Worm (Caenorhabditis elegans): ENCODE results near the gene R07C3.3.

R07C3.3 gene

ce11 chrII:938549-938948 lies at the start of gene R07C3.3:
Gene R07C3.3, plus strand, starts transcription at chrII:938849.
- TF ChIP-seq alr-1 (tag; optimal IDR thresholded peaks at IDR 0.05; ENCODE audit: borderline replicate concordance) = no peak
- TF ChIP-seq F16B12.6 (tag; optimal IDR thresholded peaks at IDR 0.05) = no peak
- no peak for TF ChIP-seq tbx-2 (tag; optimal IDR thresholded peaks at IDR 0.05)
- TF ChIP-seq nhr-85 (tag) = no peak
- TF ChIP-seq ceh-63 (GFP tag; optimal IDR thresholded peaks at IDR 0.05) = no peak
- TF ChIP-seq hpl-2 (GFP tag; optimal IDR thresholded peaks at IDR 0.05) = no peak
- no peak for TF ChIP-seq dpl-1 (GFP tag; optimal IDR thresholded peaks at IDR 0.05)
- TF ChIP-seq dsc-1 (tag; optimal IDR thresholded peaks at IDR 0.05) = no peak
- TF ChIP-seq lsy-2 (tag; optimal IDR thresholded peaks at IDR 0.05) = no peak
- no peak for TF ChIP-seq blmp-1 (tag; optimal IDR thresholded peaks at IDR 0.05)
- no peak for TF ChIP-seq nhr-90 (tag; optimal IDR thresholded peaks at IDR 0.05; ENCODE audit: poor library complexity)
- TF ChIP-seq fkh-8 (tag; optimal IDR thresholded peaks at IDR 0.05) = no peak
- no peak for TF ChIP-seq nhr-20 (tag; optimal IDR thresholded peaks at IDR 0.05)
- TF ChIP-seq rnt-1 (tag; optimal IDR thresholded peaks at IDR 0.05) = no peak
- TF ChIP-seq ceh-82 (tag; optimal IDR thresholded peaks at IDR 0.05) = no peak
- TF ChIP-seq unc-86 (tag; optimal IDR thresholded peaks at IDR 0.05) = no peak
- TF ChIP-seq mab-9 (GFP tag; IDR thresholded peaks at IDR 0.05) = no peak
- no peak for TF ChIP-seq hlh-4 (tag; optimal IDR thresholded peaks at IDR 0.05)
- no peak for TF ChIP-seq aha-1 (tag; optimal IDR thresholded peaks at IDR 0.05)

DNA sequence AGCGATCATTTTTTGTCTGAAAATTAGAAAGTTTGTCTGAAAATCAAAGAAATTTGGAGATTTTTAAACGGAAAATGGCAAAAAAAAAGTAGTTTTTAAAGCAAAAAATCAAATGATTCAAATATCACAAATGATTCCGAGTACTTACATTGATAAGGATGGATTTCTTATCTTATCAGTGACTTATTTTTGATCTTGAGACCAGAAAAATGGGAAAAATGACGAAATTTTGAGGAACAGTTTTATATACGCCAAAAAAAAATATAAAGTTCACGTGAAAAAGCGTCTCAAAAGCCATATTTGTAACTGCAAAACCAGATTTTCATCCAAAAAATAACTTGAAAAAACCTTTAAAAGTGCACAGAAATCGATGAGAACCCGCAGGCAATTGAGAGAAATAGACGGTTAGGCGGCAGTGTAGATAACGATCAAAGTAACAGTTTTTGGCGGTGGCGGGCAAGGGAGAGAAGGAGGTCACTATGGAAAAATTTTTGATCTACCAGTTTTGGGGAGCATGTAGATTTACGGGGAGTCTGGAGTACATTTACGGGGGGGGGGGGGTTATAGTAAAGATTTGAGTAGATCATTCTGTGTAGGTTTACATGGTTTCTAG lies 37.8 kb upstream of the R07C3.3 start, which contains the start of gene T07D3.9:
Gene T07D3.9 (minus strand): TSS at position 194 of the 613 bp plus-strand sequence.
- peak; percentile 11 for TF ChIP-seq blmp-1 (tag; optimal IDR thresholded peaks at IDR 0.05)
- TF ChIP-seq sox-4 (tag; optimal IDR thresholded peaks at IDR 0.05) = no peak
- peak; percentile 12 for TF ChIP-seq nhr-20 (tag; optimal IDR thresholded peaks at IDR 0.05)
- no peak for TF ChIP-seq C04F5.9 (tag; optimal IDR thresholded peaks at IDR 0.05)
- TF ChIP-seq elt-2 (tag; optimal IDR thresholded peaks at IDR 0.05) = peak; percentile 97
- no peak for TF ChIP-seq lin-15B (tag; optimal IDR thresholded peaks at IDR 0.05)
- TF ChIP-seq C34B4.2 (tag; optimal IDR thresholded peaks at IDR 0.05) = no peak
- TF ChIP-seq lin-35 (GFP tag; optimal IDR thresholded peaks at IDR 0.05) = no peak
- TF ChIP-seq ces-1 (GFP tag; optimal IDR thresholded peaks at IDR 0.05) = no peak
- TF ChIP-seq isw-1 (GFP tag; IDR thresholded peaks at IDR 0.05) = no peak
- peak; percentile 59 for TF ChIP-seq tlp-1 (tag; optimal IDR thresholded peaks at IDR 0.05)
- no peak for TF ChIP-seq egl-27 (tag; optimal IDR thresholded peaks at IDR 0.05)
- TF ChIP-seq mab-9 (GFP tag; IDR thresholded peaks at IDR 0.05) = no peak
- TF ChIP-seq mep-1 (tag; optimal IDR thresholded peaks at IDR 0.05) = no peak
- TF ChIP-seq fkh-8 (tag; optimal IDR thresholded peaks at IDR 0.05) = no peak
- no peak for TF ChIP-seq unc-86 (tag; optimal IDR thresholded peaks at IDR 0.05)
- peak in 5 of 6 experiments; percentile 46 to 97 (median 51) for TF ChIP-seq elt-3 (tag; optimal IDR thresholded peaks at IDR 0.05)
- TF ChIP-seq mef-2 (tag; optimal IDR thresholded peaks at IDR 0.05) = no peak
- TF ChIP-seq lsy-2 (tag; optimal IDR thresholded peaks at IDR 0.05) = no peak

ce11 chrII:901632-902031 lies 37.0 kb upstream of the R07C3.3 start, which contains the start of gene T07D3.2:
Gene T07D3.2, plus strand, starts transcription at chrII:901932.
- TF ChIP-seq ceh-63 (GFP tag; optimal IDR thresholded peaks at IDR 0.05) = no peak
- TF ChIP-seq snpc-4 (tag; optimal IDR thresholded peaks at IDR 0.05) = no peak
- TF ChIP-seq nhr-84 (tag; optimal IDR thresholded peaks at IDR 0.05) = no peak
- TF ChIP-seq lin-39 (tag; optimal IDR thresholded peaks at IDR 0.05) = no peak
- no peak for TF ChIP-seq dsc-1 (tag; optimal IDR thresholded peaks at IDR 0.05)

DNA sequence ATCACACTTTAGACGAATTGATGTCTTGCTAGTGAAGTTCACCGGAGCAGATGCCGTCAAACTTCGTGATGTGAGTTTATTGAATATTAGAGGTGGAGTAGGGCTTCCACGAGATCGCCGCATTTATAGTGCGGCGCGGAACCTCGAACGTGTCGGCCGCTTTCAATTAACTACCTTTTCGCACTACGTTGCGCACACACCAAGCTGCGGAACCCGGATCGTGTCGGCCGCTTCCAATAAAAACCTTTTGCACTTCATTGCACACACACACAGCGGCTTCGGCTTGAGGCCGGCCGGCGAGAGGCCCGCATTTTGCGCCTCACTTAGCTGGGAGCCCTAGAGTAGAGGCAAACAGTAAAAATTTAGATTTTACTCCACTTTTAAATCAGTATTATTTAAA lies 33.3 kb upstream of the R07C3.3 start:
- TF ChIP-seq nhr-90 (tag; optimal IDR thresholded peaks at IDR 0.05; ENCODE audit: poor library complexity) (no peak), snpc-4 (tag; optimal IDR thresholded peaks at IDR 0.05) (peak; percentile 93), tlp-1 (tag; optimal IDR thresholded peaks at IDR 0.05) (no peak), unc-86 (tag; optimal IDR thresholded peaks at IDR 0.05) (no peak), C34B4.2 (tag; optimal IDR thresholded peaks at IDR 0.05) (no peak), zip-4 (GFP tag; optimal IDR thresholded peaks at IDR 0.05) (no peak), pqm-1 (tag; optimal IDR thresholded peaks at IDR 0.05) (no peak), unc-98 (GFP tag; IDR thresholded peaks at IDR 0.05) (no peak), unc-62 (GFP tag; optimal IDR thresholded peaks at IDR 0.05) (no peak), rnt-1 (tag; optimal IDR thresholded peaks at IDR 0.05) (peak; percentile 69), ceh-82 (tag; optimal IDR thresholded peaks at IDR 0.05) (no peak), nhr-19 (GFP tag; conservative IDR thresholded peaks at IDR 0.05) (peak; percentile 41)
